Fruit fly (Drosophila melanogaster) whole organism, wandering third instar larva: ENCODE results near the gene CG15539.

Source experiments
- Abd-B ChIP-seq: fragments of >200 bp; optimal IDR thresholded peaks from 2 replicates; lab custom pipeline; 2017; ENCODE audit warnings: missing biosample characterization, missing genetic modification characterization
- CG9705 ChIP-seq: fragments of 200-800 bp; sonication (Bioruptor generic); optimal IDR thresholded peaks from 2 replicates; lab custom pipeline; 2018; ENCODE audit warnings: missing biosample characterization, mild to moderate bottlenecking, missing genetic modification characterization
- Dfd ChIP-seq: fragments of >200 bp; optimal IDR thresholded peaks from 2 replicates; lab custom pipeline; 2017; ENCODE audit warnings: missing biosample characterization, missing genetic modification characterization
- Dif ChIP-seq: fragments of 200-275, 200-300 bp; sonication (Bioruptor generic); optimal IDR thresholded peaks from 2 replicates; lab custom pipeline; 2018; ENCODE audit warnings: missing biosample characterization, missing genetic modification characterization; ENCODE audit not compliant: partially characterized antibody
- HLH106 ChIP-seq: fragments of 200-800 bp; optimal IDR thresholded peaks from 3 replicates; lab custom pipeline; 2019; ENCODE audit warnings: missing biosample characterization, mild to moderate bottlenecking, missing genetic modification characterization, moderate library complexity
- Hnf4 ChIP-seq: fragments of 200-800 bp; sonication (Bioruptor generic); optimal IDR thresholded peaks from 2 replicates; lab custom pipeline; 2016; ENCODE audit warnings: missing biosample characterization, mild to moderate bottlenecking, missing genetic modification characterization
- Hr78 ChIP-seq: fragments of >200 bp; optimal IDR thresholded peaks from 2 replicates; lab custom pipeline; 2017; ENCODE audit warnings: missing biosample characterization, missing genetic modification characterization
- Hr83 ChIP-seq: fragments of 200-300 bp; sonication (Bioruptor generic); optimal IDR thresholded peaks from 2 replicates; lab custom pipeline; 2016; ENCODE audit warnings: missing biosample characterization, mild to moderate bottlenecking, missing genetic modification characterization, moderate library complexity; ENCODE audit not compliant: poor library complexity, severe bottlenecking
- Jra ChIP-seq: sonication (Bioruptor generic); optimal IDR thresholded peaks from 2 replicates; lab custom pipeline; 2016; ENCODE audit warnings: missing biosample characterization, missing genetic modification characterization
- Mio ChIP-seq: sonication (Bioruptor generic); optimal IDR thresholded peaks from 2 replicates; lab custom pipeline; 2016; ENCODE audit warnings: missing biosample characterization, missing genetic modification characterization
- Myc ChIP-seq: fragments of >200 bp; optimal IDR thresholded peaks from 2 replicates; lab custom pipeline; 2017
- N ChIP-seq: fragments of >200 bp; optimal IDR thresholded peaks from 2 replicates; lab custom pipeline; 2018; ENCODE audit warnings: missing biosample characterization, missing external identifiers, missing genetic modification characterization
- OdsH ChIP-seq: fragments of 200-800 bp; sonication (Bioruptor generic); optimal IDR thresholded peaks from 2 replicates; lab custom pipeline; 2016; ENCODE audit warnings: missing biosample characterization, mild to moderate bottlenecking, missing genetic modification characterization
- Rel ChIP-seq, 2 experiments: fragments of 200-800 bp; sonication (Bioruptor generic) in 1 of 2; optimal IDR thresholded peaks; 2 replicates in 1 of 2; 3 replicates in 1 of 2; lab custom pipeline; 2016 to 2019; ENCODE audit warnings: mild to moderate bottlenecking in 2 of 2, missing biosample characterization in 2 of 2, missing genetic modification characterization in 2 of 2, moderate library complexity in 1 of 2
- Sp1 ChIP-seq: fragments of 200-800 bp; sonication (Bioruptor generic); optimal IDR thresholded peaks from 3 replicates; lab custom pipeline; 2019; ENCODE audit warnings: missing biosample characterization, mild to moderate bottlenecking, missing genetic modification characterization, moderate library complexity
- Vsx2 ChIP-seq: fragments of 200-300, 225-300 bp; sonication (Bioruptor generic); optimal IDR thresholded peaks from 2 replicates; lab custom pipeline; 2018; ENCODE audit warnings: missing biosample characterization, missing genetic modification characterization; ENCODE audit not compliant: partially characterized antibody
- br ChIP-seq: fragments of 200-800 bp; sonication (Bioruptor generic); optimal IDR thresholded peaks from 2 replicates; lab custom pipeline; 2016; ENCODE audit warnings: missing biosample characterization, missing genetic modification characterization
- brk ChIP-seq: fragments of 200-800 bp; sonication (Bioruptor generic); optimal IDR thresholded peaks from 2 replicates; lab custom pipeline; 2016; ENCODE audit warnings: missing biosample characterization, mild to moderate bottlenecking, missing genetic modification characterization
- dl ChIP-seq, 2 experiments: fragments of 175-275, 200-275 bp in 1 of 2; fragments of 200-275 bp in 1 of 2; sonication (Bioruptor generic); optimal IDR thresholded peaks; lab custom pipeline; 2018; ENCODE audit warnings: mild to moderate bottlenecking in 2 of 2, missing biosample characterization in 2 of 2, missing genetic modification characterization in 2 of 2, moderate library complexity in 2 of 2; ENCODE audit not compliant: partially characterized antibody in 2 of 2, insufficient read depth in 1 of 2
- dmrt93B ChIP-seq: fragments of 200-800 bp; sonication (Bioruptor generic); optimal IDR thresholded peaks from 2 replicates; lab custom pipeline; 2018; ENCODE audit warnings: missing biosample characterization, mild to moderate bottlenecking, missing genetic modification characterization
- dsf ChIP-seq: sonication (Bioruptor generic); optimal IDR thresholded peaks from 2 replicates; lab custom pipeline; 2016; ENCODE audit warnings: missing biosample characterization, missing genetic modification characterization, borderline replicate concordance
- ey ChIP-seq: fragments of 200-800 bp; sonication (Bioruptor generic); optimal IDR thresholded peaks from 2 replicates; lab custom pipeline; 2016; ENCODE audit warnings: missing biosample characterization, missing genetic modification characterization
- foxo ChIP-seq, 2 experiments: fragments of 200-800 bp; sonication (Bioruptor generic); optimal IDR thresholded peaks; 2 replicates in 1 of 2; 3 replicates in 1 of 2; lab custom pipeline; 2016 to 2017; ENCODE audit warnings: missing biosample characterization in 2 of 2, missing genetic modification characterization in 2 of 2
- fru ChIP-seq: fragments of 200-800 bp; sonication (Bioruptor generic); optimal IDR thresholded peaks from 3 replicates; lab custom pipeline; 2016; ENCODE audit warnings: missing biosample characterization, mild to moderate bottlenecking, missing genetic modification characterization
- h ChIP-seq: fragments of 200-800 bp; sonication (Bioruptor generic); optimal IDR thresholded peaks from 3 replicates; lab custom pipeline; 2016; ENCODE audit warnings: missing biosample characterization, mild to moderate bottlenecking, missing genetic modification characterization
- lola ChIP-seq: fragments of >200 bp; optimal IDR thresholded peaks from 2 replicates; lab custom pipeline; 2017; ENCODE audit warnings: missing biosample characterization, missing genetic modification characterization
- pan ChIP-seq: fragments of >200 bp; optimal IDR thresholded peaks from 2 replicates; lab custom pipeline; 2017
- psq ChIP-seq: fragments of 200-800 bp; sonication (Bioruptor generic); optimal IDR thresholded peaks from 3 replicates; lab custom pipeline; 2017; ENCODE audit warnings: missing biosample characterization, mild to moderate bottlenecking, missing genetic modification characterization, moderate library complexity
- rgr ChIP-seq: fragments of 200-800 bp; sonication (Bioruptor generic); optimal IDR thresholded peaks from 3 replicates; lab custom pipeline; 2016; ENCODE audit warnings: missing biosample characterization, mild to moderate bottlenecking, missing genetic modification characterization
- sage ChIP-seq: fragments of 200-800 bp; sonication (Bioruptor generic); optimal IDR thresholded peaks from 2 replicates; lab custom pipeline; 2016; ENCODE audit warnings: missing biosample characterization, mild to moderate bottlenecking, missing genetic modification characterization
- sv ChIP-seq: fragments of 200-800 bp; sonication (Bioruptor generic); optimal IDR thresholded peaks from 3 replicates; lab custom pipeline; 2016; ENCODE audit warnings: missing biosample characterization, missing genetic modification characterization
- tai ChIP-seq: sonication (Bioruptor generic); optimal IDR thresholded peaks from 2 replicates; lab custom pipeline; 2016; ENCODE audit warnings: missing biosample characterization, missing genetic modification characterization
- usp ChIP-seq: fragments of >200 bp; optimal IDR thresholded peaks from 2 replicates; lab custom pipeline; 2017; ENCODE audit warnings: missing biosample characterization, missing genetic modification characterization
- woc ChIP-seq: sonication (Bioruptor generic); optimal IDR thresholded peaks from 2 replicates; lab custom pipeline; 2016; ENCODE audit warnings: missing biosample characterization, mild to moderate bottlenecking, missing genetic modification characterization

The CG15539 gene

dm6 chr3R:30531129-30531708 lies 25.4 kb downstream of the CG15539 start:
- no peak for TF ChIP-seq fru (GFP tag; lab: Kevin White, UChicago)
- no peak for TF ChIP-seq usp (GFP tag; lab: Kevin White, UChicago)
- TF ChIP-seq lola (GFP tag; lab: Kevin White, UChicago) = no peak
- TF ChIP-seq sv (GFP tag; lab: Kevin White, UChicago) = no peak
- TF ChIP-seq rgr = no peak
- TF ChIP-seq, all 38 proteins: peak for 0

dm6 chr3R:30531989-30532653 lies 26.3 kb downstream of the CG15539 start, which contains the start of gene tmod:
tmod (plus strand) TSS chr3R:30532607.
- peak; percentile 55 for TF ChIP-seq h (GFP tag; lab: Kevin White, UChicago)
- peak; percentile 24 for TF ChIP-seq ey (GFP tag; lab: Kevin White, UChicago)
- TF ChIP-seq Dif = peak; percentile 56
- TF ChIP-seq OdsH = peak; percentile 4
- TF ChIP-seq HLH106 (tag; lab: Kevin White, UChicago) = peak; percentile 28
- peak in 1 of 2 experiments; percentile 38 for TF ChIP-seq dl (GFP tag; optimal IDR thresholded peaks at IDR 0.05; lab: Kevin White, UChicago; ENCODE audit: insufficient read depth in 1 of 2, partially characterized antibody in 2 of 2)
- no peak for TF ChIP-seq brk (GFP tag; lab: Kevin White, UChicago)
- peak; percentile 5 for TF ChIP-seq br (GFP tag; lab: Kevin White, UChicago)
- no peak for TF ChIP-seq Hnf4 (GFP tag; lab: Kevin White, UChicago)
- TF ChIP-seq foxo (GFP tag; optimal IDR thresholded peaks at IDR 0.05; lab: Kevin White, UChicago) = peak in 1 of 2 experiments; percentile 17
- TF ChIP-seq fru (GFP tag; lab: Kevin White, UChicago) = peak; percentile 10

dm6 chr3R:30534444-30534843 lies 28.7 kb downstream of the CG15539 start:
- TF ChIP-seq CG9705 (no peak), Rel (GFP tag; optimal IDR thresholded peaks at IDR 0.05; lab: Kevin White, UChicago) (no peak), Rel (tag; optimal IDR thresholded peaks at IDR 0.05; lab: Kevin White, UChicago) (peak; percentile 28)

dm6 chr3R:30536432-30536831 lies 30.6 kb downstream of the CG15539 start:
- TF ChIP-seq Sp1 (GFP tag; lab: Kevin White, UChicago) = no peak

dm6 chr3R:30536919-30537318 lies 31.1 kb downstream of the CG15539 start:
- no peak for TF ChIP-seq Myc (lab: Kevin White, UChicago)
- TF ChIP-seq HLH106 (tag; lab: Kevin White, UChicago) = no peak
- TF ChIP-seq Dif = no peak
- no peak for TF ChIP-seq Hr78
- TF ChIP-seq br (GFP tag; lab: Kevin White, UChicago) = no peak
- no peak for TF ChIP-seq ey (GFP tag; lab: Kevin White, UChicago)
- TF ChIP-seq lola (GFP tag; lab: Kevin White, UChicago) = no peak
- TF ChIP-seq CG9705 = no peak
- TF ChIP-seq Mio (GFP tag; lab: Kevin White, UChicago) = no peak
- TF ChIP-seq Hr83 (GFP tag; lab: Kevin White, UChicago) = no peak
- no peak for TF ChIP-seq tai (GFP tag; lab: Kevin White, UChicago)
- no peak for TF ChIP-seq Abd-B (GFP tag; lab: Kevin White, UChicago)
- TF ChIP-seq brk (GFP tag; lab: Kevin White, UChicago) = no peak
- no peak for TF ChIP-seq psq (GFP tag; lab: Kevin White, UChicago)
- no peak for TF ChIP-seq N (GFP tag; lab: Kevin White, UChicago)
- no peak for TF ChIP-seq Rel (GFP tag; optimal IDR thresholded peaks at IDR 0.05; lab: Kevin White, UChicago)
- TF ChIP-seq Rel (tag; optimal IDR thresholded peaks at IDR 0.05; lab: Kevin White, UChicago) = no peak
- TF ChIP-seq Dfd (GFP tag; lab: Kevin White, UChicago) = no peak
- no peak for TF ChIP-seq pan (lab: Kevin White, UChicago)
- TF ChIP-seq OdsH = no peak

dm6 chr3R:30540196-30540595 lies 34.4 kb downstream of the CG15539 start:
- TF ChIP-seq Abd-B (GFP tag; lab: Kevin White, UChicago) = no peak
- TF ChIP-seq psq (GFP tag; lab: Kevin White, UChicago) = peak; percentile 1
- TF ChIP-seq fru (GFP tag; lab: Kevin White, UChicago) = peak; percentile 34
- TF ChIP-seq dsf (GFP tag; lab: Kevin White, UChicago) = no peak
- TF ChIP-seq pan (lab: Kevin White, UChicago) = no peak
- TF ChIP-seq ey (GFP tag; lab: Kevin White, UChicago) = peak; percentile 61
- TF ChIP-seq usp (GFP tag; lab: Kevin White, UChicago) = no peak
- no peak for TF ChIP-seq N (GFP tag; lab: Kevin White, UChicago)
- no peak for TF ChIP-seq woc (GFP tag; lab: Kevin White, UChicago)
- peak; percentile 12 for TF ChIP-seq Sp1 (GFP tag; lab: Kevin White, UChicago)
- peak; percentile 40 for TF ChIP-seq Hnf4 (GFP tag; lab: Kevin White, UChicago)
- TF ChIP-seq Vsx2 (GFP tag; lab: Kevin White, UChicago) = no peak
- peak; percentile 23 for TF ChIP-seq dmrt93B
- TF ChIP-seq Hr78 = no peak
- TF ChIP-seq OdsH = peak; percentile 19
- no peak for TF ChIP-seq sage (GFP tag; lab: Kevin White, UChicago)
- no peak for TF ChIP-seq Myc (lab: Kevin White, UChicago)
- no peak for TF ChIP-seq Jra (GFP tag; lab: Kevin White, UChicago)
- no peak for TF ChIP-seq Dif
- no peak for TF ChIP-seq tai (GFP tag; lab: Kevin White, UChicago)
- TF ChIP-seq lola (GFP tag; lab: Kevin White, UChicago) = no peak
- TF ChIP-seq br (GFP tag; lab: Kevin White, UChicago) = peak; percentile 54
- peak; percentile 53 for TF ChIP-seq HLH106 (tag; lab: Kevin White, UChicago)
- no peak for TF ChIP-seq Rel (GFP tag; optimal IDR thresholded peaks at IDR 0.05; lab: Kevin White, UChicago)
- no peak for TF ChIP-seq Rel (tag; optimal IDR thresholded peaks at IDR 0.05; lab: Kevin White, UChicago)
